Fruit fly (Drosophila melanogaster): ENCODE data around the gene CG11816.

Gene CG11816

DNA sequence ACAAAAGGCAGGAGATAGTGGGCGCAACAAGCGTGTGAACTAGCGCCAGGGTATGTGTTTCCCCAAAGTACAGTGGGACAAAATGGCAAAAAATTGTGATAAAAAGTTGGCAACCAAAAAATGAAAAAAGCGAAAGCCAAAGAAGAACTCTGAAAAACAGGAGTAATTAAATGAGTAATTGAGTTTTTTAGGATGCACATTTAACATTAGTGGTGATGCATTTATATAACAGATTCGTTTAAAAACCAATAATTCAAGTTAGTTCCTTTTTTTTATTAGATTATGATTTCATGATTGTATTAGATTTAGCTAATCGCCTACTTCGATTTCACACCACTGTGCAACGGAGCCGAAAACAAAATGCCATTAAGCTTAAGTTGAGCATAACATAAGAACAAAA, 16.8 kb upstream of the CG11816 start (continued):
- TF ChIP-seq CG9817 (tag; optimal IDR thresholded peaks at IDR 0.05) (peak; percentile 10), CG4282 (GFP tag; optimal IDR thresholded peaks at IDR 0.05) (no peak), sens (GFP tag) (peak; percentile 95), CG12104 (GFP tag; optimal IDR thresholded peaks at IDR 0.05) (peak; percentile 9), CG16813 (GFP tag; IDR thresholded peaks at IDR 0.05; ENCODE audit: partially characterized antibody) (no peak), CG12391 (tag; optimal IDR thresholded peaks at IDR 0.05) (peak; percentile 60), CG2875 (GFP tag; optimal IDR thresholded peaks at IDR 0.05) (peak; percentile 54), D19A (tag; optimal IDR thresholded peaks at IDR 0.05) (peak; percentile 56), CG16815 (GFP tag; optimal IDR thresholded peaks at IDR 0.05) (peak; percentile 30), org-1 (GFP tag; optimal IDR thresholded peaks at IDR 0.05) (peak; percentile 58), HLH4C (GFP tag; IDR thresholded peaks at IDR 0.05; ENCODE audit: partially characterized antibody) (no peak), Sry-δ (GFP tag; optimal IDR thresholded peaks at IDR 0.05) (peak; percentile 6), Dek (tag; optimal IDR thresholded peaks at IDR 0.05) (no peak), nmo (GFP tag; optimal IDR thresholded peaks at IDR 0.05) (peak; percentile 73), jing (GFP tag; optimal IDR thresholded peaks at IDR 0.05) (peak; percentile 8), tio (GFP tag; optimal IDR thresholded peaks at IDR 0.05) (peak; percentile 60), tx (GFP tag; optimal IDR thresholded peaks at IDR 0.05) (peak; percentile 35), Bdp1 (GFP tag; optimal IDR thresholded peaks at IDR 0.05) (peak; percentile 26), ro (GFP tag; IDR thresholded peaks at IDR 0.05) (no peak), ttk (GFP tag; IDR thresholded peaks at IDR 0.05) (no peak), Vsx1 (GFP tag; optimal IDR thresholded peaks at IDR 0.05) (peak; percentile 45), Trl (optimal IDR thresholded peaks at IDR 0.05) (no peak), Trl (GFP tag; optimal IDR thresholded peaks at IDR 0.05) (peak; percentile 54), Myb (GFP tag; optimal IDR thresholded peaks at IDR 0.05) (peak; percentile 28), CG42726 (GFP tag; IDR thresholded peaks at IDR 0.05; ENCODE audit: partially characterized antibody) (no peak), CG8944 (GFP tag; optimal IDR thresholded peaks at IDR 0.05) (peak; percentile 57), Xbp1 (GFP tag; optimal IDR thresholded peaks at IDR 0.05) (peak; percentile 60), grn (GFP tag; optimal IDR thresholded peaks at IDR 0.05) (no peak), az2 (GFP tag; optimal IDR thresholded peaks at IDR 0.05) (peak; percentile 61), CG15514 (GFP tag; optimal IDR thresholded peaks at IDR 0.05) (peak; percentile 35), phol (tag; optimal IDR thresholded peaks at IDR 0.05) (peak; percentile 77), dmrt11E (tag; optimal IDR thresholded peaks at IDR 0.05) (peak; percentile 53), CG10654 (GFP tag; optimal IDR thresholded peaks at IDR 0.05) (peak; percentile 27), CG17612 (GFP tag; IDR thresholded peaks at IDR 0.05) (no peak), CG8359 (GFP tag; optimal IDR thresholded peaks at IDR 0.05; ENCODE audit: borderline replicate concordance) (peak; percentile 32), CG12219 (GFP tag; optimal IDR thresholded peaks at IDR 0.05) (peak; percentile 24), CG12659 (GFP tag; optimal IDR thresholded peaks at IDR 0.05) (peak; percentile 18), caup (GFP tag; optimal IDR thresholded peaks at IDR 0.05; ENCODE audit: severe bottlenecking) (peak; percentile 31), dysf (GFP tag; IDR thresholded peaks at IDR 0.05) (peak; percentile 59), CG9215 (GFP tag; IDR thresholded peaks at IDR 0.05) (peak; percentile 24; the same call in 1 of the 2 replicates), pb (GFP tag; optimal IDR thresholded peaks at IDR 0.05) (peak; percentile 26), CG18262 (tag; optimal IDR thresholded peaks at IDR 0.05) (peak; percentile 74), pum (GFP tag; optimal IDR thresholded peaks at IDR 0.05) (peak; percentile 42), crp (GFP tag; optimal IDR thresholded peaks at IDR 0.05) (no peak), stc (GFP tag; IDR thresholded peaks at IDR 0.05) (0 out of 2 replicates have a peak, but pooled peaks have one; percentile 31), CG3407 (GFP tag; optimal IDR thresholded peaks at IDR 0.05) (peak; percentile 5), Pdp1 (GFP tag; optimal IDR thresholded peaks at IDR 0.05) (peak; percentile 56 to 62), oc (tag; optimal IDR thresholded peaks at IDR 0.05) (no peak), Abd-B (GFP tag; optimal IDR thresholded peaks at IDR 0.05) (peak; percentile 43), CG3281 (GFP tag; optimal IDR thresholded peaks at IDR 0.05) (peak; percentile 58)

Measured in whole organism, embryonic.